Fruit fly (Drosophila melanogaster) whole organism, embryonic: Measurements from ENCODE around the gene CG33784.
A peak's percentile ranks its signal among the peaks of the same experiment; 100 is the strongest.

ENCODE experiments used
- B-H2 ChIP-seq: fragments of 200-800 bp; sonication (Bioruptor generic); optimal IDR thresholded peaks from 2 replicates; lab custom pipeline; 2018; ENCODE audit warnings: missing biosample characterization, mild to moderate bottlenecking, missing genetic modification characterization
- Bgb ChIP-seq: fragments of 200-800 bp; sonication (Bioruptor generic); IDR thresholded peaks from 2 replicates; pipeline ENCODE4 v1.3.6; 2022; ENCODE audit warnings: missing biosample characterization, missing genetic modification characterization; ENCODE audit not compliant: partially characterized antibody
- CG10209 ChIP-seq: fragments of 200-800 bp; sonication (Bioruptor generic); optimal IDR thresholded peaks from 3 replicates; lab custom pipeline; 2017; ENCODE audit warnings: missing biosample characterization, mild to moderate bottlenecking, missing genetic modification characterization, missing genetic modification reagents
- CG10321 ChIP-seq: fragments of 200-800 bp; sonication (Bioruptor generic); IDR thresholded peaks from 2 replicates; pipeline ENCODE4 v1.3.6; 2022; ENCODE audit warnings: missing biosample characterization, missing genetic modification characterization
- CG12155 ChIP-seq: fragments of 200-800 bp; sonication (Bioruptor generic); optimal IDR thresholded peaks from 3 replicates; lab custom pipeline; 2016; ENCODE audit warnings: missing biosample characterization, missing genetic modification characterization
- CG13775 ChIP-seq: fragments of 200-800 bp; sonication (Bioruptor generic); optimal IDR thresholded peaks from 3 replicates; lab custom pipeline; 2017; ENCODE audit warnings: missing biosample characterization, mild to moderate bottlenecking, missing genetic modification characterization
- CG1603 ChIP-seq: fragments of 200-800 bp; sonication (Bioruptor generic); optimal IDR thresholded peaks from 2 replicates; lab custom pipeline; 2019; ENCODE audit warnings: missing biosample characterization, mild to moderate bottlenecking, missing genetic modification characterization, moderate library complexity
- CG17186 ChIP-seq: fragments of 200-800 bp; sonication (Bioruptor generic); optimal IDR thresholded peaks from 3 replicates; lab custom pipeline; 2017; ENCODE audit warnings: missing biosample characterization, missing genetic modification reagents, missing genetic modification characterization
- CG17385 ChIP-seq: fragments of 200-800 bp; sonication (Bioruptor generic); optimal IDR thresholded peaks from 3 replicates; lab custom pipeline; 2018; ENCODE audit warnings: missing biosample characterization, mild to moderate bottlenecking, missing genetic modification characterization
- CG17829 ChIP-seq: fragments of 200-800 bp; optimal IDR thresholded peaks from 2 replicates; lab custom pipeline; 2019; ENCODE audit warnings: missing biosample characterization, mild to moderate bottlenecking, missing genetic modification characterization, moderate library complexity
- CG18262 ChIP-seq: fragments of 200-800 bp; optimal IDR thresholded peaks from 3 replicates; lab custom pipeline; 2019; ENCODE audit warnings: missing biosample characterization, mild to moderate bottlenecking, missing genetic modification characterization, moderate library complexity
- CG2120 ChIP-seq: fragments of 200-800 bp; sonication (Bioruptor generic); optimal IDR thresholded peaks from 3 replicates; lab custom pipeline; 2016; ENCODE audit warnings: missing biosample characterization, missing genetic modification characterization
- CG30403 ChIP-seq: fragments of 200-800 bp; sonication (Bioruptor generic); optimal IDR thresholded peaks from 3 replicates; lab custom pipeline; 2016; ENCODE audit warnings: missing biosample characterization, missing genetic modification characterization
- CG32532 ChIP-seq: fragments of 200-800 bp; sonication (Bioruptor generic); IDR thresholded peaks from 2 replicates; pipeline ENCODE4 v1.3.6; 2022; ENCODE audit warnings: missing biosample characterization, missing genetic modification characterization
- CG4404 ChIP-seq: fragments of 200-800 bp; sonication (Bioruptor generic); IDR thresholded peaks from 2 replicates; pipeline ENCODE4 v1.3.6; 2022; ENCODE audit warnings: missing biosample characterization, missing genetic modification characterization
- CG5953 ChIP-seq: fragments of 200-800 bp; sonication (Bioruptor generic); IDR thresholded peaks from 2 replicates; pipeline ENCODE4 v1.3.6; 2022; ENCODE audit warnings: missing biosample characterization, missing genetic modification characterization
- CG6175 ChIP-seq: fragments of 200-800 bp; sonication (Bioruptor generic); IDR thresholded peaks from 3 replicates; pipeline ENCODE4 v1.3.6; 2022; ENCODE audit warnings: missing biosample characterization, missing genetic modification characterization
- CG8359 ChIP-seq: fragments of 200-800 bp; sonication (Bioruptor generic); optimal IDR thresholded peaks from 2 replicates; lab custom pipeline; 2017; ENCODE audit warnings: missing biosample characterization, mild to moderate bottlenecking, missing genetic modification characterization, borderline replicate concordance
- CrebB ChIP-seq: fragments of 200-800 bp; sonication (Bioruptor generic); optimal IDR thresholded peaks from 3 replicates; lab custom pipeline; 2018; ENCODE audit warnings: missing biosample characterization, mild to moderate bottlenecking, missing genetic modification characterization
- Ets65A ChIP-seq: fragments of 200-800 bp; sonication (Bioruptor generic); peaks from one replicate; lab custom pipeline; 2016; ENCODE audit warnings: missing biosample characterization, missing genetic modification characterization
- Fer1 ChIP-seq: fragments of 200-800 bp; sonication (Bioruptor generic); optimal IDR thresholded peaks from 2 replicates; lab custom pipeline; 2017; ENCODE audit warnings: missing biosample characterization, mild to moderate bottlenecking, missing genetic modification characterization
- Fer3 ChIP-seq: fragments of 200-800 bp; sonication (Bioruptor generic); optimal IDR thresholded peaks from 2 replicates; lab custom pipeline; 2018; ENCODE audit warnings: missing biosample characterization, mild to moderate bottlenecking, missing genetic modification characterization, moderate library complexity
- HLHmδ ChIP-seq: fragments of 200-800 bp; sonication (Bioruptor generic); optimal IDR thresholded peaks from 2 replicates; lab custom pipeline; 2018; ENCODE audit warnings: missing biosample characterization, mild to moderate bottlenecking, missing genetic modification characterization, moderate library complexity
- Hand ChIP-seq: fragments of 200-800 bp; sonication (Bioruptor generic); optimal IDR thresholded peaks from 2 replicates; lab custom pipeline; 2017; ENCODE audit warnings: mild to moderate bottlenecking, missing biosample characterization, missing genetic modification reagents, missing genetic modification characterization
- Hey ChIP-seq: fragments of 200-800 bp; sonication (Bioruptor generic); optimal IDR thresholded peaks from 3 replicates; lab custom pipeline; 2018; ENCODE audit warnings: missing biosample characterization, mild to moderate bottlenecking, missing genetic modification characterization
- Kr ChIP-seq: fragments of 200-800 bp; sonication (Bioruptor generic); optimal IDR thresholded peaks from 2 replicates; lab custom pipeline; 2017; ENCODE audit warnings: missing biosample characterization, mild to moderate bottlenecking, missing genetic modification characterization
- Med ChIP-seq: fragments of 200-800 bp; sonication (Bioruptor generic); peaks from one replicate; lab custom pipeline; 2016; ENCODE audit warnings: missing biosample characterization, missing genetic modification characterization, mild to moderate bottlenecking, inconsistent platforms, moderate library complexity
- Optix ChIP-seq: fragments of 200-800 bp; sonication (Bioruptor generic); IDR thresholded peaks from 3 replicates; pipeline ENCODE4 v1.3.6; 2022; ENCODE audit warnings: missing biosample characterization, missing genetic modification characterization
- Rfx ChIP-seq: fragments of 200-800 bp; sonication (Bioruptor generic); IDR thresholded peaks from 2 replicates; pipeline ENCODE4 v1.3.6; 2022; ENCODE audit warnings: missing biosample characterization, missing genetic modification characterization
- Trl ChIP-seq, 3 experiments: fragments of >200 bp in 2 of 3; fragments of 200-800 bp in 1 of 3; sonication (Bioruptor generic) in 1 of 3; optimal IDR thresholded peaks; 2 replicates in 1 of 3; 3 replicates in 2 of 3; lab custom pipeline; 2016 to 2017; ENCODE audit warnings: missing biosample characterization in 1 of 3, missing genetic modification characterization in 1 of 3
- chn ChIP-seq: fragments of 200-800 bp; sonication (Bioruptor generic); optimal IDR thresholded peaks from 2 replicates; lab custom pipeline; 2016; ENCODE audit warnings: missing biosample characterization, missing genetic modification characterization
- fd96Cb ChIP-seq: fragments of 200-800 bp; sonication (Bioruptor generic); optimal IDR thresholded peaks from 2 replicates; lab custom pipeline; 2018; ENCODE audit warnings: missing biosample characterization, mild to moderate bottlenecking, missing genetic modification characterization, moderate library complexity
- lab ChIP-seq: fragments of 200-800 bp; sonication (Bioruptor generic); optimal IDR thresholded peaks from 3 replicates; lab custom pipeline; 2017; ENCODE audit warnings: missing biosample characterization, missing genetic modification characterization, mild to moderate bottlenecking, moderate library complexity, missing genetic modification reagents
- onecut ChIP-seq: fragments of 200-800 bp; sonication (Bioruptor generic); IDR thresholded peaks from 2 replicates; pipeline ENCODE4 v1.3.6; 2022; ENCODE audit warnings: missing biosample characterization, missing genetic modification characterization
- otp ChIP-seq: fragments of 200-800 bp; sonication (Bioruptor generic); IDR thresholded peaks from 3 replicates; pipeline ENCODE4, ENCODE4 v1.3.6; 2022; ENCODE audit warnings: missing biosample characterization, missing genetic modification characterization
- pan ChIP-seq, 4 experiments: fragments of >200 bp in 3 of 4; fragments of 200-800 bp in 1 of 4; sonication (Bioruptor generic) in 1 of 4; optimal IDR thresholded peaks in 3 of 4; IDR thresholded peaks in 1 of 4; 2 replicates each; pipeline versions ENCODE4 v1.3.6 to Lab custom; 2017 to 2022; ENCODE audit warnings: missing biosample characterization in 2 of 4, missing genetic modification characterization in 2 of 4, mixed read lengths in 1 of 4
- peb ChIP-seq: fragments of 200-800 bp; sonication (Bioruptor generic); IDR thresholded peaks from 2 replicates; pipeline ENCODE4 v1.3.6; 2022; ENCODE audit warnings: missing biosample characterization, missing genetic modification characterization
- pho ChIP-seq: fragments of 200-800 bp; sonication (Bioruptor generic); optimal IDR thresholded peaks from 2 replicates; lab custom pipeline; 2016; ENCODE audit warnings: missing biosample characterization, missing genetic modification characterization
- seq ChIP-seq: fragments of 200-800 bp; sonication (Bioruptor generic); IDR thresholded peaks from 2 replicates; pipeline ENCODE4 v1.3.6; 2022; ENCODE audit warnings: missing biosample characterization, missing genetic modification characterization
- shn ChIP-seq: fragments of 200-800 bp; sonication (Bioruptor generic); optimal IDR thresholded peaks from 3 replicates; lab custom pipeline; 2016; ENCODE audit warnings: missing biosample characterization, missing genetic modification characterization
- sqz ChIP-seq: fragments of 200-800 bp; sonication (Bioruptor generic); optimal IDR thresholded peaks from 3 replicates; lab custom pipeline; 2018; ENCODE audit warnings: missing biosample characterization, mild to moderate bottlenecking, missing genetic modification characterization
- sr ChIP-seq: fragments of 200-800 bp; sonication (Bioruptor generic); IDR thresholded peaks from 3 replicates; pipeline ENCODE4 v1.3.6; 2022; ENCODE audit warnings: missing biosample characterization, missing genetic modification characterization
- stc ChIP-seq: fragments of 200-800 bp; sonication (Bioruptor generic); IDR thresholded peaks from 2 replicates; pipeline ENCODE4 v1.3.6; 2022; ENCODE audit warnings: missing biosample characterization, missing genetic modification characterization
- sug ChIP-seq: fragments of 200-800 bp; optimal IDR thresholded peaks from 2 replicates; lab custom pipeline; 2019; ENCODE audit warnings: missing biosample characterization, mild to moderate bottlenecking, missing genetic modification characterization, moderate library complexity
- tna ChIP-seq: fragments of 200-800 bp; sonication (Bioruptor generic); IDR thresholded peaks from 2 replicates; pipeline ENCODE4 v1.3.6; 2022; ENCODE audit warnings: missing biosample characterization, missing genetic modification characterization; ENCODE audit not compliant: partially characterized antibody
- toy ChIP-seq: fragments of 200-800 bp; sonication (Bioruptor generic); IDR thresholded peaks from 2 replicates; pipeline ENCODE4 v1.3.6; 2022; ENCODE audit warnings: missing biosample characterization, missing genetic modification characterization
- ttk ChIP-seq: fragments of 200-800 bp; sonication (Bioruptor generic); IDR thresholded peaks from 2 replicates; pipeline ENCODE4 v2.1.2; 2022; ENCODE audit warnings: missing biosample characterization, missing genetic modification characterization
- wdn ChIP-seq: fragments of 200-800 bp; sonication (Bioruptor generic); IDR thresholded peaks from 2 replicates; pipeline ENCODE4 v1.3.6; 2022; ENCODE audit warnings: missing biosample characterization, missing genetic modification characterization

Gene CG33784

DNA sequence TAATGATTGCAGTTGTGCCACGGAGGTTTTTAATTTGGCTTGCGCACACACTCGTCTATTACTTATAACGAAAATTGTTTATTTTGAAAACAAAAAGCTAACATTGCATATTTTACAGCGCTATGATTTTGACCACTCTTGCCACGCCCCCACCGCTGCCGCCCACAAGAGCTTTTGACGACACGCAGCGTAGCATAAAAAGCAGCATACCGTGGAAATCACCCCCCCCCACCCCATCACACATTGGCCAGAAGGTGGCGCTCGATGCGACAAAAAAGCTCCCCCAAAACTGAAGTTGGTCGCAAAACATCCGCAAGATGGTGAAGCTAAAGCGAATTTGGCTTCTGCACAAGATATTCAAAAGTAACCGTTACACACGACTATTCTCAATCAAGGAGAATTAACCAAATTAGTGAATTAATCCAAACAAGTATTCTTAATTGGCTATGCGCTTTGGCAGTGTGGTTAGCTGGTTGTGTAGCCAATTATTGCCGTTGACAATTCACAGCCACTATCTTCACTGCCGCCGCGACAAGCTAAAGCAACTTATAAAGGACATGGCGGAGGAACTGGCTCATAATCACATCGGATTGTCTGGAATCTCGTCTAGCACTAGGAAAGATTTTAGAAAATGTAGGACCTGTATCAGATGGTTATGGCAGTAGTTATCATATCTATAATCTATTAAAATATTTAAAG lies 32.9 kb downstream of the CG33784 start (continued):
- TF ChIP-seq CG12155 (GFP tag; lab: Kevin White, UChicago) (peak; percentile 27), Ets65A (peak; percentile 93), tna (GFP tag; lab: Robert Waterston, UW) (peak; percentile 40; the same call in 1 of the 2 replicates), sqz (GFP tag; lab: Kevin White, UChicago) (no peak), lab (GFP tag; lab: Kevin White, UChicago) (peak; percentile 70), stc (GFP tag; lab: Robert Waterston, UW) (peak; percentile 63; the same call in 1 of the 2 replicates), sr (GFP tag; lab: Robert Waterston, UW) (0 out of 3 replicates have a peak, but pooled peaks have one; percentile 40), Trl (optimal IDR thresholded peaks at IDR 0.05; lab: Kevin White, UChicago) (no peak), Trl (GFP tag; optimal IDR thresholded peaks at IDR 0.05; lab: Kevin White, UChicago) (peak; percentile 52), ttk (GFP tag; lab: Robert Waterston, UW) (0 out of 2 replicates have a peak, but pooled peaks have one; percentile 21), CG30403 (peak; percentile 18), shn (GFP tag; lab: Kevin White, UChicago) (no peak), CG18262 (tag; lab: Kevin White, UChicago) (peak; percentile 4), toy (GFP tag; lab: Robert Waterston, UW) (no peak), Fer3 (tag; lab: Kevin White, UChicago) (peak; percentile 7), CG6175 (GFP tag; lab: Robert Waterston, UW) (0 out of 3 replicates have a peak, but pooled peaks have one; percentile 26), CG5953 (peak; percentile 38; the same call in 1 of the 2 replicates), pho (GFP tag; lab: Kevin White, UChicago) (no peak), HLHmδ (GFP tag; lab: Kevin White, UChicago) (peak; percentile 15), onecut (GFP tag; lab: Robert Waterston, UW) (peak; percentile 32; the same call in 1 of the 2 replicates), pan (optimal IDR thresholded peaks at IDR 0.05; lab: Kevin White, UChicago) (no peak), pan (GFP tag; optimal IDR thresholded peaks at IDR 0.05 in 1 of 2, IDR thresholded peaks at IDR 0.05 in 1 of 2) (peak in 1 of 2 experiments; percentile 34), Optix (GFP tag; lab: Robert Waterston, UW) (peak; percentile 47; the same call in 1 of the 3 replicates), CG10321 (GFP tag; lab: Robert Waterston, UW) (0 out of 2 replicates have a peak, but pooled peaks have one; percentile 33), B-H2 (peak; percentile 81), CG17385 (GFP tag; lab: Kevin White, UChicago) (peak; percentile 6), seq (GFP tag; lab: Robert Waterston, UW) (0 out of 2 replicates have a peak, but pooled peaks have one; percentile 19), otp (GFP tag; lab: Robert Waterston, UW) (peak; percentile 51; the same call in 2 of the 3 replicates), Hand (GFP tag; lab: Kevin White, UChicago) (no peak), CG32532 (GFP tag; lab: Robert Waterston, UW) (peak; percentile 88), CG13775 (peak; percentile 16), CG17829 (tag; lab: Kevin White, UChicago) (peak; percentile 25), CG2120 (GFP tag; lab: Kevin White, UChicago) (peak; percentile 10), Med (peak; percentile 94), CG8359 (GFP tag; lab: Kevin White, UChicago) (no peak), CG4404 (GFP tag; lab: Robert Waterston, UW) (no peak), CrebB (tag; lab: Kevin White, UChicago) (peak; percentile 3), sug (peak; percentile 56), Rfx (GFP tag; lab: Robert Waterston, UW) (peak; percentile 80), fd96Cb (tag; lab: Kevin White, UChicago) (no peak), Fer1 (GFP tag; lab: Kevin White, UChicago) (peak; percentile 65), Kr (GFP tag; lab: Kevin White, UChicago) (no peak), wdn (GFP tag; lab: Robert Waterston, UW) (no peak), CG17186 (GFP tag; lab: Kevin White, UChicago) (no peak), peb (GFP tag; lab: Robert Waterston, UW) (0 out of 2 replicates have a peak, but pooled peaks have one; percentile 31), chn (GFP tag; lab: Kevin White, UChicago) (no peak), CG1603 (tag; lab: Kevin White, UChicago) (peak; percentile 45), Bgb (GFP tag; lab: Robert Waterston, UW) (peak; percentile 56; the same call in 1 of the 2 replicates), CG10209 (peak; percentile 8), Hey (tag; lab: Kevin White, UChicago) (no peak)
